Worm (Caenorhabditis elegans) whole organism, L2 larva: ENCODE measurements around the gene oac-8.

Source experiments
- ZK546.5 ChIP-seq: sonication (generic microtip); optimal IDR thresholded peaks from 2 replicates; lab custom pipeline; 2017; ENCODE audit warnings: missing biosample characterization, missing genetic modification characterization
- blmp-1 ChIP-seq: sonication (generic microtip); optimal IDR thresholded peaks from 2 replicates; lab custom pipeline; 2017; ENCODE audit warnings: missing genetic modification characterization, mild to moderate bottlenecking, missing compliant biosample characterization, antibody characterized with exemption, moderate library complexity; ENCODE audit not compliant: insufficient read depth
- dmd-4 ChIP-seq: sonication (generic microtip); optimal IDR thresholded peaks from 2 replicates; lab custom pipeline; 2017; ENCODE audit warnings: missing biosample characterization, missing genetic modification characterization
- lin-11 ChIP-seq: fragments of 150-350 bp; sonication (generic microtip); optimal IDR thresholded peaks from 2 replicates; lab custom pipeline; 2014; ENCODE audit warnings: missing biosample characterization, missing genetic modification characterization, inconsistent platforms, mixed read lengths
- lin-13 ChIP-seq: fragments of 150-350 bp; optimal IDR thresholded peaks from 2 replicates; lab custom pipeline; 2014; ENCODE audit warnings: missing biosample characterization, missing genetic modification reagents, missing genetic modification characterization
- lsy-2 ChIP-seq, 2 experiments: fragments of 150-350 bp in 1 of 2; sonication (generic microtip) in 1 of 2; optimal IDR thresholded peaks; 2 replicates each; lab custom pipeline; 2014 to 2017; ENCODE audit warnings: missing biosample characterization in 2 of 2, missing genetic modification characterization in 2 of 2
- mdl-1 ChIP-seq, 2 experiments: fragments of 150-350 bp in 1 of 2; sonication (generic microtip) in 1 of 2; optimal IDR thresholded peaks; 2 replicates each; lab custom pipeline; 2017; ENCODE audit warnings: missing biosample characterization in 2 of 2, missing genetic modification characterization in 2 of 2
- nhr-6 ChIP-seq: fragments of 150-350 bp; optimal IDR thresholded peaks from 2 replicates; lab custom pipeline; 2014; ENCODE audit warnings: missing biosample characterization, missing genetic modification characterization
- nhr-77 ChIP-seq: fragments of 150-350 bp; optimal IDR thresholded peaks from 2 replicates; lab custom pipeline; 2014; ENCODE audit warnings: missing biosample characterization, missing genetic modification characterization
- unc-62 ChIP-seq: fragments of 150-350 bp; optimal IDR thresholded peaks from 2 replicates; lab custom pipeline; 2014; ENCODE audit warnings: missing biosample characterization, missing genetic modification reagents, missing genetic modification characterization
- zag-1 ChIP-seq: fragments of 150-350 bp; optimal IDR thresholded peaks from 2 replicates; lab custom pipeline; 2014; ENCODE audit warnings: missing biosample characterization, missing genetic modification characterization

DNA sequence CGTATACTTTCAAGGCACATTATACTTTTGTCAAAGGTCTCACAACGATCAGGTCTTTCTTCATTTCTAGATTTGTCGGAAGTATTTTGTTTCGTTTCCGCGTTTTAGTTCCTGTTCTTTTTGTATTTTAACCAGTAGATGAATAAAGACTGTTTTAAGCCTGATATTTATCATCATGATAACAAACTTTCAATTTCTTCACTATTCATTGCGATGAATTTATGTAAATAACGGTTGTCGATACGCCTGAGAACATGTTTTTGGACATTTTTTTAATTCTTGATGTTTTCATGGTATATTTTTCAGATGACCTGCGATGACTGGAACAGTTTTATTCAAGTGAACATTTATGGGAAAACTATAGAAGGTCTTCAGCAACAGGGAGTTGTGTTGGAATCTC lies 25.9 kb upstream of the oac-8 start, which contains the start of gene zim-3:
- TF ChIP-seq dmd-4 (tag; lab: Kevin White, UChicago) (no peak), lin-11 (no peak), unc-62 (GFP tag; lab: Kevin White, UChicago) (no peak), nhr-6 (no peak), blmp-1 (no peak), ZK546.5 (tag; lab: Kevin White, UChicago) (no peak), lin-13 (GFP tag; lab: Kevin White, UChicago) (no peak), nhr-77 (tag; lab: Kevin White, UChicago) (no peak), zag-1 (no peak), lsy-2 (tag; optimal IDR thresholded peaks at IDR 0.05; lab: Kevin White, UChicago) (no peak), mdl-1 (tag; optimal IDR thresholded peaks at IDR 0.05; lab: Kevin White, UChicago) (no peak)
